Fruit fly (Drosophila melanogaster) whole organism, embryonic: Measurements from ENCODE around the gene Pex14.

Experiments used
- Awh ChIP-seq: fragments of 200-800 bp; sonication (Bioruptor generic); IDR thresholded peaks from 2 replicates; pipeline ENCODE4, ENCODE4 v1.3.6; 2022; ENCODE audit warnings: missing biosample characterization, missing genetic modification characterization
- BEAF-32 ChIP-seq: fragments of 200-800 bp; sonication (Bioruptor generic); optimal IDR thresholded peaks from 3 replicates; lab custom pipeline; 2017; ENCODE audit warnings: missing biosample characterization, missing genetic modification characterization, mild to moderate bottlenecking, moderate library complexity, missing genetic modification reagents
- CG10543 ChIP-seq: fragments of 200-800 bp; sonication (Bioruptor generic); optimal IDR thresholded peaks from 3 replicates; lab custom pipeline; 2017; ENCODE audit warnings: missing biosample characterization, mild to moderate bottlenecking, missing genetic modification characterization, moderate library complexity
- CG11247 ChIP-seq: fragments of 200-800 bp; sonication (Bioruptor generic); IDR thresholded peaks from 2 replicates; pipeline ENCODE4 v1.3.6; 2022; ENCODE audit warnings: missing biosample characterization, missing genetic modification characterization
- CG11560 ChIP-seq: fragments of 200-800 bp; sonication (Bioruptor generic); IDR thresholded peaks from 3 replicates; pipeline ENCODE4 v1.3.6; 2022; ENCODE audit warnings: missing biosample characterization, missing genetic modification characterization
- CG12769 ChIP-seq: fragments of 200-800 bp; sonication (Bioruptor generic); optimal IDR thresholded peaks from 2 replicates; lab custom pipeline; 2019; ENCODE audit warnings: missing biosample characterization, mild to moderate bottlenecking, missing genetic modification characterization, moderate library complexity
- CG14014 ChIP-seq: fragments of 200-800 bp; sonication (Bioruptor generic); IDR thresholded peaks from 2 replicates; pipeline ENCODE4 v1.3.6; 2022; ENCODE audit warnings: missing biosample characterization, missing genetic modification characterization
- CG14667 ChIP-seq: fragments of 200-800 bp; sonication (Bioruptor generic); IDR thresholded peaks from 2 replicates; pipeline ENCODE4 v1.3.6; 2022; ENCODE audit warnings: missing biosample characterization, missing genetic modification characterization
- CG15479 ChIP-seq: fragments of 200-800 bp; sonication (Bioruptor generic); optimal IDR thresholded peaks from 3 replicates; lab custom pipeline; 2019; ENCODE audit warnings: missing biosample characterization, mild to moderate bottlenecking, missing genetic modification characterization, moderate library complexity
- CG1647 ChIP-seq: fragments of 200-800 bp; sonication (Bioruptor generic); optimal IDR thresholded peaks from 3 replicates; lab custom pipeline; 2016; ENCODE audit warnings: missing biosample characterization, missing genetic modification characterization
- CG17568 ChIP-seq: fragments of 200-800 bp; sonication (Bioruptor generic); optimal IDR thresholded peaks from 2 replicates; lab custom pipeline; 2018; ENCODE audit warnings: missing biosample characterization, mild to moderate bottlenecking, missing genetic modification characterization, moderate library complexity
- CG2889 ChIP-seq: fragments of 200-800 bp; sonication (Bioruptor generic); IDR thresholded peaks from 3 replicates; pipeline ENCODE4 v1.3.6; 2022; ENCODE audit warnings: missing biosample characterization, missing genetic modification characterization
- CG30431 ChIP-seq: fragments of 200-800 bp; sonication (Bioruptor generic); optimal IDR thresholded peaks from 2 replicates; lab custom pipeline; 2017; ENCODE audit warnings: missing biosample characterization, missing genetic modification characterization
- CG3995 ChIP-seq: fragments of 200-800 bp; sonication (Bioruptor generic); optimal IDR thresholded peaks from 3 replicates; lab custom pipeline; 2016; ENCODE audit warnings: missing biosample characterization, missing genetic modification characterization
- CG6175 ChIP-seq: fragments of 200-800 bp; sonication (Bioruptor generic); IDR thresholded peaks from 3 replicates; pipeline ENCODE4 v1.3.6; 2022; ENCODE audit warnings: missing biosample characterization, missing genetic modification characterization
- CG6272 ChIP-seq: fragments of 200-800 bp; sonication (Bioruptor generic); IDR thresholded peaks from 2 replicates; pipeline ENCODE4 v1.3.6; 2022; ENCODE audit warnings: missing biosample characterization, missing genetic modification characterization
- CG7556 ChIP-seq: fragments of 200-800 bp; sonication (Bioruptor generic); optimal IDR thresholded peaks from 2 replicates; lab custom pipeline; 2017; ENCODE audit warnings: missing biosample characterization, mild to moderate bottlenecking, missing genetic modification characterization
- CG8290 ChIP-seq, 3 experiments: fragments of 200-800 bp; sonication (Bioruptor generic); optimal IDR thresholded peaks; 2 replicates each; lab custom pipeline; 2016 to 2019; ENCODE audit warnings: missing biosample characterization in 3 of 3, missing genetic modification characterization in 3 of 3, mild to moderate bottlenecking in 2 of 3, moderate library complexity in 1 of 3
- CG9215 ChIP-seq: fragments of 200-800 bp; sonication (Bioruptor generic); IDR thresholded peaks from 2 replicates; pipeline ENCODE4 v1.3.6; 2022; ENCODE audit warnings: missing biosample characterization, missing genetic modification characterization
- D19A ChIP-seq: fragments of 200-800 bp; optimal IDR thresholded peaks from 3 replicates; lab custom pipeline; 2019; ENCODE audit warnings: missing biosample characterization, mild to moderate bottlenecking, missing genetic modification characterization, moderate library complexity
- E2f2 ChIP-seq: fragments of 200-800 bp; sonication (Bioruptor generic); IDR thresholded peaks from 2 replicates; pipeline ENCODE4 v1.3.6; 2022; ENCODE audit warnings: missing biosample characterization, missing genetic modification characterization
- GATAe ChIP-seq: fragments of 200-800 bp; sonication (Bioruptor generic); conservative IDR thresholded peaks from 2 replicates; pipeline ENCODE4 v1.3.6; 2022; ENCODE audit warnings: missing biosample characterization, missing genetic modification characterization
- Med ChIP-seq: fragments of 200-800 bp; sonication (Bioruptor generic); peaks from one replicate; lab custom pipeline; 2016; ENCODE audit warnings: missing biosample characterization, missing genetic modification characterization, mild to moderate bottlenecking, inconsistent platforms, moderate library complexity
- Neu2 ChIP-seq: fragments of 200-800 bp; sonication (Bioruptor generic); optimal IDR thresholded peaks from 3 replicates; lab custom pipeline; 2016; ENCODE audit warnings: missing biosample characterization, missing genetic modification characterization, borderline replicate concordance
- Nf-YB ChIP-seq: fragments of 200-800 bp; sonication (Bioruptor generic); optimal IDR thresholded peaks from 3 replicates; lab custom pipeline; 2019; ENCODE audit warnings: missing biosample characterization, mild to moderate bottlenecking, missing genetic modification characterization, moderate library complexity
- PHDP ChIP-seq: fragments of 200-800 bp; sonication (Bioruptor generic); optimal IDR thresholded peaks from 3 replicates; lab custom pipeline; 2018; ENCODE audit warnings: missing biosample characterization, mild to moderate bottlenecking, missing genetic modification characterization, moderate library complexity
- Rfx ChIP-seq: fragments of 200-800 bp; sonication (Bioruptor generic); IDR thresholded peaks from 2 replicates; pipeline ENCODE4 v1.3.6; 2022; ENCODE audit warnings: missing biosample characterization, missing genetic modification characterization
- cg ChIP-seq: fragments of 200-800 bp; sonication (Bioruptor generic); optimal IDR thresholded peaks from 3 replicates; lab custom pipeline; 2019; ENCODE audit warnings: missing biosample characterization, mild to moderate bottlenecking, missing genetic modification characterization, moderate library complexity
- chm ChIP-seq: fragments of 200-800 bp; sonication (Bioruptor generic); IDR thresholded peaks from 2 replicates; pipeline ENCODE4 v1.3.6; 2022; ENCODE audit warnings: missing biosample characterization, missing genetic modification characterization
- ci ChIP-seq: fragments of 200-800 bp; sonication (Bioruptor generic); IDR thresholded peaks from 3 replicates; pipeline ENCODE4 v1.3.6; 2022; ENCODE audit warnings: missing biosample characterization, missing genetic modification characterization
- emc ChIP-seq: fragments of 200-800 bp; sonication (Bioruptor generic); optimal IDR thresholded peaks from 2 replicates; lab custom pipeline; 2016; ENCODE audit warnings: missing biosample characterization, missing genetic modification characterization
- fd3F ChIP-seq: fragments of 200-800 bp; sonication (Bioruptor generic); optimal IDR thresholded peaks from 2 replicates; lab custom pipeline; 2018; ENCODE audit warnings: missing biosample characterization, mild to moderate bottlenecking, missing genetic modification characterization, moderate library complexity
- ind ChIP-seq: fragments of 200-800 bp; sonication (Bioruptor generic); optimal IDR thresholded peaks from 3 replicates; lab custom pipeline; 2016; ENCODE audit warnings: missing biosample characterization, missing genetic modification characterization
- insv ChIP-seq, 2 experiments: fragments of 200-800 bp; sonication (Bioruptor generic); optimal IDR thresholded peaks; 3 replicates each; lab custom pipeline; 2016 to 2018; ENCODE audit warnings: missing biosample characterization in 2 of 2, missing genetic modification characterization in 2 of 2
- lmd ChIP-seq: fragments of 200-800 bp; sonication (Bioruptor generic); IDR thresholded peaks from 2 replicates; pipeline ENCODE4 v1.3.6; 2022; ENCODE audit warnings: missing biosample characterization, missing genetic modification characterization
- mirr ChIP-seq: fragments of 200-800 bp; sonication (Bioruptor generic); optimal IDR thresholded peaks from 3 replicates; lab custom pipeline; 2018; ENCODE audit warnings: missing biosample characterization, mild to moderate bottlenecking, missing genetic modification characterization
- nmo ChIP-seq: fragments of 200-800 bp; sonication (Bioruptor generic); optimal IDR thresholded peaks from 2 replicates; lab custom pipeline; 2018; ENCODE audit warnings: missing biosample characterization, mild to moderate bottlenecking, missing genetic modification characterization, moderate library complexity
- oc ChIP-seq: fragments of 200-800 bp; sonication (Bioruptor generic); optimal IDR thresholded peaks from 2 replicates; lab custom pipeline; 2018; ENCODE audit warnings: missing biosample characterization, mild to moderate bottlenecking, missing genetic modification characterization, moderate library complexity
- row ChIP-seq: fragments of 200-800 bp; sonication (Bioruptor generic); IDR thresholded peaks from 3 replicates; pipeline ENCODE4 v1.3.6; 2022; ENCODE audit warnings: missing biosample characterization, missing genetic modification characterization
- scrt ChIP-seq: fragments of 200-800 bp; sonication (Bioruptor generic); optimal IDR thresholded peaks from 2 replicates; lab custom pipeline; 2018; ENCODE audit warnings: missing biosample characterization, mild to moderate bottlenecking, missing genetic modification characterization, moderate library complexity
- sens ChIP-seq: fragments of 200-800 bp; sonication (Bioruptor generic); peaks from one replicate; lab custom pipeline; 2016; ENCODE audit warnings: missing biosample characterization, missing genetic modification characterization
- slbo ChIP-seq: fragments of 200-800 bp; sonication (Bioruptor generic); IDR thresholded peaks from 2 replicates; pipeline ENCODE4 v1.3.6; 2022; ENCODE audit warnings: missing biosample characterization, missing genetic modification characterization
- tup ChIP-seq: fragments of 200-800 bp; sonication (Bioruptor generic); optimal IDR thresholded peaks from 2 replicates; lab custom pipeline; 2016; ENCODE audit warnings: missing biosample characterization, mild to moderate bottlenecking, missing genetic modification characterization, moderate library complexity
- zfh2 ChIP-seq: fragments of 200-800 bp; sonication (Bioruptor generic); optimal IDR thresholded peaks from 2 replicates; lab custom pipeline; 2016; ENCODE audit warnings: missing biosample characterization, missing genetic modification characterization

The Pex14 gene

dm6 chr3L:20730323-20731238 lies 48.0 kb upstream of the Pex14 start, which contains the start of gene CG13252 (continued):
- TF ChIP-seq emc (no peak), CG14667 (no peak)

dm6 chr3L:20732492-20732891 lies 46.1 kb upstream of the Pex14 start:
- TF ChIP-seq row (GFP tag; lab: Robert Waterston, UW) (peak; percentile 31; the same call in 2 of the 3 replicates), E2f2 (GFP tag; lab: Robert Waterston, UW) (no peak), Rfx (0 out of 2 replicates have a peak, but pooled peaks have one; percentile 22), CG7556 (GFP tag; lab: Kevin White, UChicago) (no peak), lmd (GFP tag; lab: Robert Waterston, UW) (0 out of 2 replicates have a peak, but pooled peaks have one; percentile 19), Awh (GFP tag; lab: Robert Waterston, UW) (0 out of 2 replicates have a peak, but pooled peaks have one; percentile 33), Med (GFP tag; lab: Kevin White, UChicago) (peak; percentile 59), CG6175 (0 out of 3 replicates have a peak, but pooled peaks have one; percentile 15), slbo (GFP tag; lab: Robert Waterston, UW) (peak; percentile 32; the same call in 1 of the 2 replicates), CG11247 (GFP tag; lab: Robert Waterston, UW) (0 out of 2 replicates have a peak, but pooled peaks have one; percentile 18), fd3F (GFP tag; lab: Kevin White, UChicago) (peak; percentile 6), D19A (tag; lab: Kevin White, UChicago) (peak; percentile 2), CG10543 (GFP tag; lab: Kevin White, UChicago) (no peak)

- TF ChIP-seq sens (no peak), CG11560 (tag; lab: Robert Waterston, UW) (no peak), CG17568 (GFP tag; lab: Kevin White, UChicago) (no peak), Nf-YB (GFP tag; lab: Kevin White, UChicago) (no peak), chm (0 out of 2 replicates have a peak, but pooled peaks have one; percentile 47), CG2889 (no peak), CG14014 (GFP tag; lab: Robert Waterston, UW) (peak; percentile 24; the same call in 1 of the 2 replicates), CG8290 (GFP tag; optimal IDR thresholded peaks at IDR 0.05; lab: Kevin White, UChicago) (no peak), CG8290 (tag; optimal IDR thresholded peaks at IDR 0.05; lab: Kevin White, UChicago) (peak in 1 of 2 experiments; percentile 17), CG30431 (GFP tag; lab: Kevin White, UChicago) (no peak), Neu2 (GFP tag; lab: Kevin White, UChicago) (no peak), CG1647 (GFP tag; lab: Kevin White, UChicago) (no peak), mirr (GFP tag; lab: Kevin White, UChicago) (peak; percentile 41), scrt (GFP tag; lab: Kevin White, UChicago) (no peak), nmo (no peak), BEAF-32 (GFP tag; lab: Kevin White, UChicago) (no peak), CG15479 (GFP tag; lab: Kevin White, UChicago) (no peak), zfh2 (GFP tag; lab: Kevin White, UChicago) (no peak), oc (tag; lab: Kevin White, UChicago) (peak; percentile 2), cg (GFP tag; lab: Kevin White, UChicago) (peak; percentile 35), tup (GFP tag; lab: Kevin White, UChicago) (no peak), ind (GFP tag; lab: Kevin White, UChicago) (no peak), CG6272 (GFP tag; lab: Robert Waterston, UW) (no peak), CG9215 (GFP tag; lab: Robert Waterston, UW) (0 out of 2 replicates have a peak, but pooled peaks have one; percentile 16), CG12769 (peak; percentile 64), ci (GFP tag; lab: Robert Waterston, UW) (no peak; the same call in 2 of the 3 replicates), insv (GFP tag; optimal IDR thresholded peaks at IDR 0.05; lab: Kevin White, UChicago) (no peak), PHDP (tag; lab: Kevin White, UChicago) (no peak), GATAe (no peak), CG3995 (GFP tag; lab: Kevin White, UChicago) (no peak)
Observed at dm6 chr3L:20733530-20734257, 44.9 kb upstream of the Pex14 start.
